Worm (Caenorhabditis elegans) whole organism, early embryonic: ENCODE data around the gene H03G16.1.

Source experiments
- F13C5.2 ChIP-seq: sonication (generic microtip); optimal IDR thresholded peaks from 2 replicates; lab custom pipeline; 2017; ENCODE audit warnings: mild to moderate bottlenecking, missing genetic modification characterization, inconsistent platforms, missing compliant biosample characterization
- ama-1 ChIP-seq: fragments of 150-350 bp; optimal IDR thresholded peaks from 2 replicates; lab custom pipeline; 2014
- ceh-36 ChIP-seq: sonication (generic microtip); optimal IDR thresholded peaks from 2 replicates; lab custom pipeline; 2016; ENCODE audit warnings: missing genetic modification characterization, inconsistent platforms, missing compliant biosample characterization
- ets-7 ChIP-seq: sonication (generic microtip); optimal IDR thresholded peaks from 2 replicates; lab custom pipeline; 2016; ENCODE audit warnings: missing genotype, missing genetic modification characterization, missing compliant biosample characterization
- flt-1 ChIP-seq: fragments of 200-800 bp; sonication (Bioruptor generic); IDR thresholded peaks from 2 replicates; pipeline ENCODE4 v1.3.6; 2022; ENCODE audit warnings: missing genetic modification characterization, missing compliant biosample characterization
- hmg-4 ChIP-seq: fragments of 200-800 bp; sonication (Bioruptor generic); optimal IDR thresholded peaks from 2 replicates; lab custom pipeline; 2018; ENCODE audit warnings: mild to moderate bottlenecking, missing genetic modification characterization, missing compliant biosample characterization
- pes-1 ChIP-seq: fragments of 200-800 bp; sonication (Bioruptor generic); IDR thresholded peaks from 2 replicates; pipeline ENCODE4 v1.3.6; 2022; ENCODE audit warnings: missing genetic modification reagents, missing genetic modification characterization, missing compliant biosample characterization
- sea-1 ChIP-seq: fragments of 200-800 bp; sonication (Bioruptor generic); conservative IDR thresholded peaks from 2 replicates; pipeline ENCODE4 v1.3.6; 2022; ENCODE audit warnings: missing genetic modification characterization, missing compliant biosample characterization
- tbx-37 ChIP-seq: fragments of 200-800 bp; sonication (Bioruptor generic); conservative IDR thresholded peaks from 2 replicates; pipeline ENCODE4 v1.3.6; 2022; ENCODE audit warnings: missing genetic modification reagents, missing genetic modification characterization, missing compliant biosample characterization

ce11 chrX:15016102-15016501 lies 37.6 kb upstream of the H03G16.1 start:
- no peak for TF ChIP-seq sea-1 (GFP tag; lab: Robert Waterston, UW)
- TF ChIP-seq flt-1 (GFP tag; lab: Robert Waterston, UW), result no peak
- TF ChIP-seq pes-1 (GFP tag; lab: Robert Waterston, UW), result no peak
- no peak for TF ChIP-seq tbx-37 (GFP tag; lab: Robert Waterston, UW)
- no peak for TF ChIP-seq ets-7 (tag; lab: Kevin White, UChicago)
- no peak for TF ChIP-seq hmg-4 (GFP tag; lab: Kevin White, UChicago)
- TF ChIP-seq ama-1 (lab: Kevin White, UChicago), result no peak
- TF ChIP-seq ceh-36 (tag; lab: Kevin White, UChicago), result no peak
- TF ChIP-seq F13C5.2 (tag; lab: Kevin White, UChicago), result no peak
